Worm (Caenorhabditis elegans) whole organism, L1 larva: Measurements from ENCODE around the gene kin-29.

Source experiments
- C16A3.4 ChIP-seq: fragments of 150-350 bp; optimal IDR thresholded peaks from 2 replicates; lab custom pipeline; 2014; ENCODE audit warnings: missing biosample characterization, missing genetic modification characterization
- alr-1 ChIP-seq: fragments of 200-800 bp; sonication (Bioruptor generic); optimal IDR thresholded peaks from 2 replicates; lab custom pipeline; 2018; ENCODE audit warnings: borderline replicate concordance, mild to moderate bottlenecking, missing genetic modification characterization, missing compliant biosample characterization
- ceh-82 ChIP-seq, 3 experiments: fragments of 150-350 bp in 1 of 3; sonication (generic microtip) in 2 of 3; optimal IDR thresholded peaks; 2 replicates each; lab custom pipeline; 2014 to 2017; ENCODE audit warnings: missing biosample characterization in 3 of 3, missing genetic modification characterization in 3 of 3
- ceh-90 ChIP-seq: sonication (generic microtip); optimal IDR thresholded peaks from 2 replicates; lab custom pipeline; 2016; ENCODE audit warnings: missing genetic modification characterization, missing compliant biosample characterization
- egl-27 ChIP-seq, 2 experiments: fragments of 150-350 bp in 1 of 2; sonication (generic microtip); optimal IDR thresholded peaks; 3 replicates each; lab custom pipeline; 2017 to 2018; ENCODE audit warnings: missing biosample characterization in 2 of 2, missing genetic modification characterization in 2 of 2, missing genetic modification reagents in 2 of 2
- elt-2 ChIP-seq: sonication (generic microtip); optimal IDR thresholded peaks from 2 replicates; lab custom pipeline; 2016; ENCODE audit warnings: missing genetic modification characterization, mild to moderate bottlenecking, inconsistent platforms, missing compliant biosample characterization, missing genetic modification reagents
- irx-1 ChIP-seq: sonication (generic microtip); optimal IDR thresholded peaks from 2 replicates; lab custom pipeline; 2016; ENCODE audit warnings: missing genetic modification characterization, missing compliant biosample characterization
- jun-1 ChIP-seq: fragments of 150-350 bp; optimal IDR thresholded peaks from 2 replicates; lab custom pipeline; 2014; ENCODE audit warnings: missing biosample characterization, missing genetic modification reagents, missing genetic modification characterization
- mep-1 ChIP-seq: fragments of 150-350 bp; optimal IDR thresholded peaks from 2 replicates; lab custom pipeline; 2014; ENCODE audit warnings: missing biosample characterization, missing genetic modification characterization
- snpc-4 ChIP-seq: fragments of 150-350 bp; optimal IDR thresholded peaks from 2 replicates; lab custom pipeline; 2014; ENCODE audit warnings: missing biosample characterization, missing genetic modification characterization
- sptf-1 ChIP-seq: fragments of 150-350 bp; optimal IDR thresholded peaks from 2 replicates; lab custom pipeline; 2014; ENCODE audit warnings: missing biosample characterization, missing genetic modification characterization
- tbx-2 ChIP-seq: sonication (generic microtip); optimal IDR thresholded peaks from 2 replicates; lab custom pipeline; 2016; ENCODE audit warnings: missing genetic modification characterization, missing compliant biosample characterization
- unc-30 ChIP-seq: sonication (generic microtip); optimal IDR thresholded peaks from 2 replicates; lab custom pipeline; 2017; ENCODE audit warnings: missing biosample characterization, missing genetic modification characterization
- unc-62 ChIP-seq: fragments of 150-350 bp; optimal IDR thresholded peaks from 2 replicates; lab custom pipeline; 2014; ENCODE audit warnings: missing biosample characterization, missing genetic modification reagents, missing genetic modification characterization

DNA sequence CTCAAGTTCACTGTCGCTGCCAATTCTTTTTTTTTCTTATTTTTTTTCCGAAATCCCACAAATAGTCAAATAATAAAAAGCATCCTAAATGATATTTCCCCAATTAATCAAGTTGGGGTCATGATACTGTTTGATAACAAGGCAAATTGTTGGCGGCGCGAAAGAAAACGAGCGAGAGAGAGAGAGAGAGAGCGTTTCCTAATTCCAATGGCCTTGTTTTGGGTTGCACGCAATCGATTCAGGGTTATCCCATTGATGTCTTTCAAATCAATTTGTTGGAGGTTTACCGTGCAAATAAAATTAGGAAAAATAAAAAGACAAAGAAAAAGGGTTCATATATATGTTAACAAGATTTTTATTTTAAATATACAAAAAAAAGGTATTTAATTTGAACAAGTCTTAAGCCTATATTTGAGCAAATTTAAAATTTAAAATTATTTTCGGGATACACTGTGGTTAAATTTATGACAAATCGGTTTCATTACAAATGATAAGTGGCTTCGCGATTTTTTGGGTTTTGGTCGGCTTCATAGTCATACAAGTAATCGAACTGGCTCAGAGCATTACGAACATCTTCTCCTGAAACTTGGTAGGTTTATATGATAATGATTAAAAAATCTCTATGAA lies 13.5 kb upstream of the kin-29 start:
- TF ChIP-seq sptf-1 = no peak
- no peak for TF ChIP-seq alr-1 (tag; lab: Kevin White, UChicago)
- TF ChIP-seq ceh-82 (tag; optimal IDR thresholded peaks at IDR 0.05; lab: Kevin White, UChicago) = no peak
- no peak for TF ChIP-seq C16A3.4 (tag; lab: Kevin White, UChicago)
- no peak for TF ChIP-seq jun-1 (tag; lab: Kevin White, UChicago)
- TF ChIP-seq elt-2 (tag; lab: Kevin White, UChicago) = no peak
- no peak for TF ChIP-seq unc-62 (GFP tag; lab: Kevin White, UChicago)
- no peak for TF ChIP-seq egl-27 (tag; optimal IDR thresholded peaks at IDR 0.05; lab: Kevin White, UChicago)
- no peak for TF ChIP-seq snpc-4
- TF ChIP-seq ceh-90 = no peak
- TF ChIP-seq mep-1 = peak; percentile 32
- TF ChIP-seq unc-30 (tag; lab: Kevin White, UChicago) = no peak
- no peak for TF ChIP-seq irx-1 (tag; lab: Kevin White, UChicago)
- TF ChIP-seq tbx-2 (tag; lab: Kevin White, UChicago) = no peak
